Worm (Caenorhabditis elegans): Measurements from ENCODE around the gene Y116A8B.1.

Y116A8B.1 gene

ce11 chrIV:17253435-17253834, 37.3 kb downstream of the Y116A8B.1 start:
- TF ChIP-seq nhr-21 (tag; optimal IDR thresholded peaks at IDR 0.05), result no peak
- no peak for TF ChIP-seq nhr-6 (tag; optimal IDR thresholded peaks at IDR 0.05)

ce11 chrIV:17255001-17255400, 38.9 kb downstream of the Y116A8B.1 start, which contains the start of gene gtf-2E1:
TSS of gene gtf-2E1 (plus strand) at chrIV:17255301.
- no peak for TF ChIP-seq ceh-16 (tag; optimal IDR thresholded peaks at IDR 0.05)
- TF ChIP-seq elt-1 (tag; optimal IDR thresholded peaks at IDR 0.05), result no peak
- no peak for TF ChIP-seq nhr-10 (tag; optimal IDR thresholded peaks at IDR 0.05)
- TF ChIP-seq ceh-82 (tag; optimal IDR thresholded peaks at IDR 0.05), result no peak
- TF ChIP-seq mdl-1 (tag; optimal IDR thresholded peaks at IDR 0.05), result no peak
- TF ChIP-seq gmeb-1 (tag; optimal IDR thresholded peaks at IDR 0.05), result no peak
- TF ChIP-seq lin-13 (GFP tag; optimal IDR thresholded peaks at IDR 0.05), result no peak
- TF ChIP-seq lin-11 (tag; optimal IDR thresholded peaks at IDR 0.05), result no peak

- TF ChIP-seq peb-1 (tag; optimal IDR thresholded peaks at IDR 0.05), result no peak
- no peak for TF ChIP-seq lsy-2 (tag; optimal IDR thresholded peaks at IDR 0.05)
- TF ChIP-seq nhr-12 (tag; optimal IDR thresholded peaks at IDR 0.05), result no peak
- TF ChIP-seq Y55F3AM.14 (GFP tag; optimal IDR thresholded peaks at IDR 0.05), result no peak
- no peak for TF ChIP-seq nhr-237 (tag; optimal IDR thresholded peaks at IDR 0.05)
- TF ChIP-seq aly-2 (tag; optimal IDR thresholded peaks at IDR 0.05), result no peak
- TF ChIP-seq nhr-25 (tag; optimal IDR thresholded peaks at IDR 0.05), result no peak
- TF ChIP-seq alr-1 (tag; optimal IDR thresholded peaks at IDR 0.05), result no peak
- TF ChIP-seq crh-2 (tag; optimal IDR thresholded peaks at IDR 0.05), result no peak
- no peak for TF ChIP-seq sma-3 (GFP tag; optimal IDR thresholded peaks at IDR 0.05)
- no peak for TF ChIP-seq nhr-21 (tag; optimal IDR thresholded peaks at IDR 0.05)
- no peak for TF ChIP-seq nhr-129 (tag; optimal IDR thresholded peaks at IDR 0.05)
These were observed 42.7 kb downstream of the Y116A8B.1 start for ce11 chrIV:17258824-17259223.

DNA sequence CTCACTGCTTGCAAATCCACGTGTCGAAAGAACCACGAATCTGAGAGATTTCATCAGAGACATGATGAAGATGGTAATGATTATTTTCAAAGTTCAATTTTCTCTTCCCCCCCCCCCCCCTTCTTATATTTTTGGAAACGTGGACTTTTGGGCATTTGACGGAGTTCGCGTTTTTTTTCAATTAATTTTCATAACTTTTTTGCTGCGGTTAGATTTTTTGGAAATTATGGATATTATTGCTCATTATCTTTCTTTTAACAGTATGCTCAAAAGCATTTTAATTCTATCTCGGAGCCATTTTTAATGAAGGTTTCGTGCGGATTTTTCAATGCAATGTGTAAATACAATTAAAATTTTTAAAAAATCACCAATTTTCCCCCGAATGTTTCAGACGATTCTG, 43.2 kb downstream of the Y116A8B.1 start, which contains the start of gene phyh-1:
Gene phyh-1 (minus strand): TSS at position 101 of the 400 bp plus-strand sequence.
- TF ChIP-seq dmd-4 (tag; optimal IDR thresholded peaks at IDR 0.05), result no peak
- no peak for TF ChIP-seq ztf-1 (GFP tag; conservative IDR thresholded peaks at IDR 0.05)

DNA sequence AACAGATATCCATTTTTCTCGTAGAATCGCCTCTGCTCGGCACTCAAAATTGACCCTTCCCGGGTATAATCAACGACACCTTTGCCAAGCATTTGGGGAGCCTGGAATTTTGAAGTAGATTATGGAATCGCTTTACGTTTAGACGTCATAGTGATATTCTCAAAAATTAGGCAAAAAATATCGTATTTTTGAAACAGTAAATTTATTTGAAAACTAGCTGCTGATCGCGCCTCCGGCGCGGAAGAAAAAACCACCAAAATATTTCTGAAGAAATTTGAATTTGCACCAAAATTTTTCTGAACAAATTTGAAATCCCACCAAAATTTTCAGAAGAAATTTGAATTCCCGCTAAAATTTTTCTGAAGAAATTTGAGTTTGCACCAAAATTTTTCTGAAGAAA, 46.2 kb downstream of the Y116A8B.1 start, which contains the start of gene ZK550.6:
Gene ZK550.6 (minus strand): TSS at position 101 of the 400 bp plus-strand sequence.
- TF ChIP-seq lin-11 (tag; optimal IDR thresholded peaks at IDR 0.05), result no peak
- no peak for TF ChIP-seq fos-1 (tag; optimal IDR thresholded peaks at IDR 0.05)
- TF ChIP-seq unc-62 (GFP tag; optimal IDR thresholded peaks at IDR 0.05), result no peak
- no peak for TF ChIP-seq nhr-237 (tag; optimal IDR thresholded peaks at IDR 0.05)
- TF ChIP-seq ceh-16 (tag; optimal IDR thresholded peaks at IDR 0.05), result no peak
- no peak for TF ChIP-seq R02D3.7 (tag; optimal IDR thresholded peaks at IDR 0.05)
- no peak for TF ChIP-seq nhr-12 (tag; optimal IDR thresholded peaks at IDR 0.05)
- no peak for TF ChIP-seq nhr-10 (tag; optimal IDR thresholded peaks at IDR 0.05)
- TF ChIP-seq nhr-25 (tag; optimal IDR thresholded peaks at IDR 0.05), result no peak
- no peak for TF ChIP-seq egl-27 (tag; optimal IDR thresholded peaks at IDR 0.05)

DNA sequence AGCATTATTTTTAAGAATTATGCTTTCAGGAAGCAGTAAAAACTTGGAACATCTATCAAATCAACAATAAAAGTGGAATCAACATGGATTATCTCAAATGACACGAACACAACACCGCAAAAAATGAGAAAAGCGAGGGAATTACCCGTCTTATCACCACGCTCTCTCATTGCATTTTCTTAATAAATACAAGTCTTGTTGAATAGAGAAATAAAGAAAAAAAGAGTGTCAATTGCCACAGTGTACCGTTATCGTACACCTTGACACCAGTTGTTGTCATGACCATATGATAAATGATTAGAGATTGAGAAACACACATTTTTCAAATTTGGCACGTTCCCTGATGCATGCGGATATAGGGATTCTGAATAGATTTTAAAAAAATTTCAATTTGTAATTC, 47.6 kb downstream of the Y116A8B.1 start:
- TF ChIP-seq zag-1 (tag; optimal IDR thresholded peaks at IDR 0.05) (no peak), ztf-11 (tag; optimal IDR thresholded peaks at IDR 0.05) (no peak), lsy-2 (tag; optimal IDR thresholded peaks at IDR 0.05) (peak in 1 of 2 experiments; percentile 6), skn-1 (tag; optimal IDR thresholded peaks at IDR 0.05) (no peak), blmp-1 (tag; optimal IDR thresholded peaks at IDR 0.05; ENCODE audit: insufficient read depth) (no peak), ceh-82 (tag; optimal IDR thresholded peaks at IDR 0.05) (no peak), elt-3 (tag; optimal IDR thresholded peaks at IDR 0.05) (no peak), mbf-1 (tag; optimal IDR thresholded peaks at IDR 0.05) (no peak), unc-39 (tag; optimal IDR thresholded peaks at IDR 0.05) (no peak), sma-3 (GFP tag; optimal IDR thresholded peaks at IDR 0.05) (no peak), nhr-6 (tag; optimal IDR thresholded peaks at IDR 0.05) (no peak), nhr-12 (tag; optimal IDR thresholded peaks at IDR 0.05) (no peak), mdl-1 (tag; optimal IDR thresholded peaks at IDR 0.05) (no peak), alr-1 (tag; optimal IDR thresholded peaks at IDR 0.05) (no peak), nhr-129 (tag; optimal IDR thresholded peaks at IDR 0.05) (peak; percentile 20), nhr-11 (tag; optimal IDR thresholded peaks at IDR 0.05) (no peak), dmd-4 (tag; optimal IDR thresholded peaks at IDR 0.05) (no peak), peb-1 (tag; optimal IDR thresholded peaks at IDR 0.05) (no peak), ztf-4 (tag; optimal IDR thresholded peaks at IDR 0.05) (no peak), crh-2 (tag; optimal IDR thresholded peaks at IDR 0.05) (peak; percentile 74), C34F6.9 (tag; optimal IDR thresholded peaks at IDR 0.05) (no peak), gmeb-1 (tag; optimal IDR thresholded peaks at IDR 0.05) (peak; percentile 56), nhr-77 (tag; optimal IDR thresholded peaks at IDR 0.05) (no peak), unc-62 (GFP tag; optimal IDR thresholded peaks at IDR 0.05) (no peak), egl-27 (tag; optimal IDR thresholded peaks at IDR 0.05) (no peak), lin-11 (tag; optimal IDR thresholded peaks at IDR 0.05) (no peak), ceh-16 (tag; optimal IDR thresholded peaks at IDR 0.05) (no peak), nhr-10 (tag; optimal IDR thresholded peaks at IDR 0.05) (no peak), R02D3.7 (tag; optimal IDR thresholded peaks at IDR 0.05) (no peak), elt-1 (tag; optimal IDR thresholded peaks at IDR 0.05) (no peak), Y55F3AM.14 (GFP tag; optimal IDR thresholded peaks at IDR 0.05) (no peak), nhr-23 (tag; optimal IDR thresholded peaks at IDR 0.05) (no peak), unc-55 (GFP tag; optimal IDR thresholded peaks at IDR 0.05) (no peak), ztf-1 (GFP tag; conservative IDR thresholded peaks at IDR 0.05) (no peak), lin-39 (tag; optimal IDR thresholded peaks at IDR 0.05) (no peak)

All from whole organism, L2 larva.